Worm (Caenorhabditis elegans) whole organism, midembryonic: ENCODE data around the gene Y50D4C.5.

Experiments used
- T22C8.4 ChIP-seq: fragments of 200-800 bp; sonication (Bioruptor generic); IDR thresholded peaks from 2 replicates; pipeline ENCODE4 v1.3.6; 2022; ENCODE audit warnings: missing genetic modification characterization, missing compliant biosample characterization
- cog-1 ChIP-seq: sonication (generic microtip); optimal IDR thresholded peaks from 2 replicates; lab custom pipeline; 2016; ENCODE audit warnings: missing genetic modification characterization, missing compliant biosample characterization
- flt-1 ChIP-seq: fragments of 200-800 bp; sonication (Bioruptor generic); IDR thresholded peaks from 2 replicates; pipeline ENCODE4 v1.3.6; 2022; ENCODE audit warnings: missing genetic modification characterization, missing compliant biosample characterization
- klf-2 ChIP-seq: fragments of 200-800 bp; sonication (Bioruptor generic); conservative IDR thresholded peaks from 2 replicates; pipeline ENCODE4 v1.3.6; 2022; ENCODE audit warnings: missing genetic modification reagents, missing genetic modification characterization, missing compliant biosample characterization
- med-1 ChIP-seq: sonication (generic microtip); optimal IDR thresholded peaks from 2 replicates; lab custom pipeline; 2017; ENCODE audit warnings: missing genetic modification characterization, mild to moderate bottlenecking, missing compliant biosample characterization, antibody characterized with exemption, missing genetic modification reagents; ENCODE audit not compliant: insufficient read depth
- ref-1 ChIP-seq: fragments of 200-800 bp; sonication (Bioruptor generic); conservative IDR thresholded peaks from 2 replicates; pipeline ENCODE4 v1.3.6; 2022; ENCODE audit warnings: missing genetic modification reagents, missing genetic modification characterization, missing compliant biosample characterization
- tab-1 ChIP-seq: fragments of 200-800 bp; sonication (Bioruptor generic); IDR thresholded peaks from 2 replicates; pipeline ENCODE4 v1.3.6; 2022; ENCODE audit warnings: missing genetic modification characterization, missing compliant biosample characterization
- ztf-23 ChIP-seq: fragments of 200-800 bp; sonication (Bioruptor generic); IDR thresholded peaks from 2 replicates; pipeline ENCODE4 v1.3.6; 2022; ENCODE audit warnings: missing genetic modification reagents, missing genetic modification characterization, missing compliant biosample characterization
- ztf-29 ChIP-seq: fragments of 200-800 bp; sonication (Bioruptor generic); IDR thresholded peaks from 2 replicates; pipeline ENCODE4 v1.3.6; 2022; ENCODE audit warnings: missing genetic modification reagents, missing genetic modification characterization, missing compliant biosample characterization

The Y50D4C.5 gene

DNA sequence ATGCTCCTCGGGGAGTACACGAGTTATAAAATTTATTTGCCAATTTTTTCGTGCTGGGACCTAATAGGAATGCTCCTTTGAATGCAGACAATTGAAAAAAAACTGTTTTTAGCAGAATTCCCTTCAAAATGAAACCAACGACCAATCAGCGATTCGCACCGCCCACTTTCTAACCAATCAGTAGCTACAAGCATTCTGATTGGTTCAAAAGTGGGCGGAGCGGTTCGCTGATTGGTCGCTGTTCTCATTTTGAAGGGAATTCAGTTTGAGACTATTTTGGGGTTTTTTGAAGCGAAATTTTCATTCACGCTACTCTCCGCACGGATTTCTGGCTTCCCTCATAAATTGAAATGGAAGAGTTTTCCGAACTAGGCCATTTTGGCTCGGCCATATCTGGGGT, 20.4 kb downstream of the Y50D4C.5 start:
- TF ChIP-seq med-1 (GFP tag; lab: Kevin White, UChicago) (no peak), klf-2 (no peak), T22C8.4 (GFP tag; lab: Robert Waterston, UW) (no peak), flt-1 (GFP tag; lab: Robert Waterston, UW) (no peak), tab-1 (no peak), ztf-29 (no peak), ztf-23 (GFP tag; lab: Robert Waterston, UW) (no peak), cog-1 (tag; lab: Kevin White, UChicago) (no peak), ref-1 (GFP tag; lab: Robert Waterston, UW) (no peak)

DNA sequence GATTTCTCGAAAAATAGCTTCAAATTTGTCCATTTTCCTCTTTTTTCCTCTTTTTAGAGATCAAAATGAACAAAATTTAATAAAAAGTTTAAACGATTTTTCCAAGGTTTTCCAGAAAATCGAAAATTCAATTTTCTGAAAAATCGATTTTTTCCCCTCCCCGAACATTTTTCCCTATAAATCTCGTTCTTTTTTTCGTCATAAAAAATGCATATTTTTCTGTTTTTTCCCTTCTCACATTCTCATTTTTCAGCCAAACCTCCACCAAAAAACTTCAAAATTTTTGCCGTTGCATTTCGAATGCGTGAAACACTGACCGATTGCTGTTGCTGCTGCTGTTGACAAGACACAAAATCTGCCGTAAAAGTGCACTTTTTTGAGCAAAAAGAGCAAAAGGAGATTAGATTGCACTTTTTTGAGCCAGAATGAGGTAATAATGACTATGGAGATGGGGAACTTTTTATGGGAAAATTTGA, 21.2 kb downstream of the Y50D4C.5 start, which contains the start of the genes Y50D4C.12 and unc-34:
TSS of gene Y50D4C.12 (plus strand) at position 301 of the 476 bp plus-strand sequence.
TSS of gene unc-34 (plus strand) at position 426 of the 476 bp plus-strand sequence.
- no peak for TF ChIP-seq klf-2
- TF ChIP-seq cog-1 (tag; lab: Kevin White, UChicago) = no peak
- no peak for TF ChIP-seq T22C8.4 (GFP tag; lab: Robert Waterston, UW)
- TF ChIP-seq flt-1 (GFP tag; lab: Robert Waterston, UW) = no peak
- no peak for TF ChIP-seq tab-1
- no peak for TF ChIP-seq ztf-29
- TF ChIP-seq ztf-23 (GFP tag; lab: Robert Waterston, UW) = no peak

DNA sequence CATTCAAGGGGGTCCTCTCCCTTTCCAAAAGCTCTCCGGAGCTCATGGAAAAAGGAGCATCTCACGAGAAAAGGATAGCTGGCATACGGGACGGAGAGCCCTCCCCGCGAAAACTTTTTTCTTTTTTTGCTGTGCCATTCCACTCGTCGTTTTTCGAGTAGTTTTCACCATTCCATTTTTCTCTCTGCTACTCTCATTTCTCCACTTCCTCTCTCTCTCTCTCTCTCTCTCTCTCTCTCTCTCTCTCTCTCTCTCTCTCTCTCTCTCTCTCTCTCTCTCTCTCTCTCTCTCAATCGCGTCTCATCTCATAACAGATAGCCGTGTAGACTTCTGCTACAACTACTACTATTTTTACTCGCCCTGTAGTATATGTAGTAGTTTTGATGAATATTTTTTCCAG, 23.8 kb downstream of the Y50D4C.5 start:
- 0 out of 2 replicates have a peak, but pooled peaks have one; percentile 39 for TF ChIP-seq ztf-23 (GFP tag; lab: Robert Waterston, UW)
- TF ChIP-seq flt-1 (GFP tag; lab: Robert Waterston, UW) = peak; percentile 33; the same call in 1 of the 2 replicates
- TF ChIP-seq ref-1 (GFP tag; lab: Robert Waterston, UW) = no peak

DNA sequence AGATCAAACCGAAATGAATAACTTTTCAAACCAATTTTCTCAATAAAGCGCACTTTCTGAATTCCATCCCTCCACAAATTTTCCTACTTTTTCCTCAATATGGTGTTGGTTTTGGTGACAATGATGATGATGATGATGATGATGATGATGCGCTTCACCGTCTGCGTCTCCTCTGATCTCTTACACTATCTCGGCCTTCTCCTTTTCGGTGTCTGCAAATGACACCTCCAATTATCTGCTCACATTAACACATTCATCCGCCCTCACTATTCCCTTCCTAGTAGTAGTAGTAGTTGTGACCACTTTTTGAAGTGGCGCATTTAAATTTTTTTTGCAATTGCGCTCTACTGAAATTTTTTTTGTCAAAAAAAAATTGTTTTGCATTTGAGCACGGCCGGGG, 24.9 kb downstream of the Y50D4C.5 start:
- TF ChIP-seq ref-1 (GFP tag; lab: Robert Waterston, UW) (no peak), cog-1 (tag; lab: Kevin White, UChicago) (no peak), klf-2 (no peak), tab-1 (no peak), ztf-23 (GFP tag; lab: Robert Waterston, UW) (no peak), T22C8.4 (GFP tag; lab: Robert Waterston, UW) (no peak), ztf-29 (no peak), med-1 (GFP tag; lab: Kevin White, UChicago) (no peak), flt-1 (GFP tag; lab: Robert Waterston, UW) (no peak)

DNA sequence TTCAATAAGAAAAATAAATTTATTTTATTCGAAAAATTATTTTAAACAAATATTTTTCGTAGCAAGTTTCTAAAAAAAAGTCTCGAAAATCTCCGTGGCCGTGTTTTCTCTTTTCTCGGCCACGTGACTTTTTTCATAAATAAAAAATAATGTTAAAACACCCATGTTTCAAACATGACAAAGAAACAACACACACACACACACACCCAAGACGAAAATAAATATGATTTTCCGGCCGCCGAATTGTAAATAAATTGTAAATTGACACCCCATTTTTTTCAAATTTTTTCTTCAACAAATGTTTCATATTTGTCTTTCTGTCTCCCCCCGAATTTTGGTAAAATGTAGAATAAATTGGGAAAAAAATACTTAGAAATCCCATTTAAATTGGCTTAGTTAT, 25.7 kb downstream of the Y50D4C.5 start:
- TF ChIP-seq med-1 (GFP tag; lab: Kevin White, UChicago) = no peak
- TF ChIP-seq ref-1 (GFP tag; lab: Robert Waterston, UW) = no peak
- TF ChIP-seq flt-1 (GFP tag; lab: Robert Waterston, UW) = no peak
- no peak for TF ChIP-seq klf-2
- no peak for TF ChIP-seq ztf-29
- no peak for TF ChIP-seq T22C8.4 (GFP tag; lab: Robert Waterston, UW)
- no peak for TF ChIP-seq cog-1 (tag; lab: Kevin White, UChicago)
- TF ChIP-seq tab-1 = no peak
- no peak for TF ChIP-seq ztf-23 (GFP tag; lab: Robert Waterston, UW)

DNA sequence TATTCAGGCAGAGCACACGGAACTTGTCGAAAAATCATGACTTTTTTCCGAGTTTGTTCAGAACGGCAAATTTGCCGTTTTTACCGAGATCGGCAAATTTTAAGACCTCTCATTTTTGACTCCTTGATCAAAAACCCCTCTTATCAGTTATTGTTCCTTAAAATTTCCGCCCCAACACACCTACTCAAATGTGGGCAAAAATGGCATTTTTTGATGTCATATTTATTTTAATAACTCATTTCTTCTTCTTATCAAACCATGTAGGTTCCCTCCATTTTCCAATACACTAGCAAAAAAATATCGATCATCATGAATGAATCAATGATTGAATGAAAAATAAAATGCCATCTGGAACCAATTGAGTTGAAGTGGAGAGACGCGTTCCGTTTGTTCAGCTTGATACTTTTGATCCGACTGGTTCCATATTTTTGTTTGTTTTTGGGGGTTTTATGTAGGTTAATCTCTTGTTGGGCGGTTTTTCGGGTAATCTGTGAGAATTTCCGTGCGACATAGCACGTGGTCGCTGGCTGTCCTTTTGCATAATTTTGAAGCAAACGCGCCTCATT, 27.0 kb downstream of the Y50D4C.5 start:
- TF ChIP-seq ref-1 (GFP tag; lab: Robert Waterston, UW) = no peak
- TF ChIP-seq klf-2 = no peak
- no peak for TF ChIP-seq tab-1
- TF ChIP-seq ztf-23 (GFP tag; lab: Robert Waterston, UW) = no peak
- no peak for TF ChIP-seq ztf-29
- no peak for TF ChIP-seq T22C8.4 (GFP tag; lab: Robert Waterston, UW)
- no peak for TF ChIP-seq med-1 (GFP tag; lab: Kevin White, UChicago)
- no peak for TF ChIP-seq flt-1 (GFP tag; lab: Robert Waterston, UW)
- TF ChIP-seq cog-1 (tag; lab: Kevin White, UChicago) = no peak

DNA sequence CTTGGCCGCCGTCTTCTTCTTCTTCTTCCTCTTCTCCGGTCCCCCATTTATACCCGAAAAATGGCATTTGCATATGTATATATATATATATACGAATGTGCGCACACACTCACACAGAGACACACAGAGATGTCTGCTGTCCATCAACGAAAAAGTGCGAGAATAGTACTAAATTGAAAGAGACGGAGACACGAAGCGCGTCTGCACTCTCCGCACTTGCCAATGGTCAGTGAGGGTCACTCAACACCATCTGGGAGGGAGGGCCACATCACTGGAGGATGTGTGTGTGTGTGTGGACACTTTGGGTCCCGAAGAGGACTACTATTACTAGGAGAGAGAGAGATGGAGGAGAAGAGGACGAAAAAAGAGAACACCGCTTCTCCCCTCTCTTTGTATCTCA, 28.4 kb downstream of the Y50D4C.5 start:
- peak; percentile 70; the same call in 1 of the 2 replicates for TF ChIP-seq flt-1 (GFP tag; lab: Robert Waterston, UW)
- TF ChIP-seq cog-1 (tag; lab: Kevin White, UChicago) = peak; percentile 86
- no peak for TF ChIP-seq klf-2

DNA sequence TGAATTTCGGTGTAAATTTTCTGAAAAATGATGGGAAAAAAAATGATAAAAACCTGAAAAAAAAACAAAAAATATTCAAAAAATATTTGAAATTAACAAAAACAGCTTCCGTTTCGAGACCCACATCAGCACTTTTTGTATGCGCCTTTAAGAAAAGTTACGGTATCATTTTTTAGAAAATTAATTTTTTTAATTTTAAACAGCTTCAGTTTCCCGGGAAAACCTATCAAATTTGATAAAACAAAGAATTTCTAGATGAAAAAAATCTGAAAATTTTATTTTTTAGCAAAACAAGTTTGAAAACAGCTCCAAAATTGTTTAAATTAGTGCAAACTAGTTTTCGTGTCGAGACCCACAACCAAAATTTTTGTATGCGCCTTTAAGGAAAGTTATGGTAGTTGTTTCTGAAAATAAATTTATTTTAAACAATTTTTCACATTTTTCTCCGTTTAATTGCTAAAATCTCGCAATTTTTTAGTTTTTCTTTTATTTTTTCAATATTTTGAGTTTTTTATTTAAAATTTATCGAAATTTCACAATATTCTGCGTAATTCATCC, 34.5 kb downstream of the Y50D4C.5 start:
- TF ChIP-seq ztf-29 = no peak
- no peak for TF ChIP-seq med-1 (GFP tag; lab: Kevin White, UChicago)
- TF ChIP-seq flt-1 (GFP tag; lab: Robert Waterston, UW) = no peak
- TF ChIP-seq klf-2 = no peak
- TF ChIP-seq T22C8.4 (GFP tag; lab: Robert Waterston, UW) = no peak

DNA sequence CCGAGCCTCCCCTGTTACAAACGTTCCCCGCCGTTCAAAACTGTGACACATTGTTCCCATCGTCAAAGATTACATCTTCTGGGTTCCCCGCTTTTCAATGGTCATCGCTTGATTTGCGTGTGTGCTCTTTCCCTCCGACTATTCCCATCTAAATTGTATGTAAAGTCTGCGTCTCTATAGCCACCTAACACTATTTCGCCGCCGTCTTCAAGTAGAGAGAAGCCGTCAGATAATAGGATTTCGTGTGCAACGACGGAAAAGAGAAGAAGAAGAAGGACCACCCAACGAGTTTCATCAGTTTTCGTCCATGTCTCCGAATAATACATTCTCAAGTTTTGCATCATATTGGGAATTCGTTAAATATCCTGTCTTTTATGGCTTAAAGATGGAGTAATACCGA, 37.4 kb downstream of the Y50D4C.5 start:
- TF ChIP-seq ref-1 (GFP tag; lab: Robert Waterston, UW) (no peak), tab-1 (no peak), ztf-29 (no peak), flt-1 (GFP tag; lab: Robert Waterston, UW) (no peak), ztf-23 (GFP tag; lab: Robert Waterston, UW) (no peak), T22C8.4 (GFP tag; lab: Robert Waterston, UW) (no peak), cog-1 (tag; lab: Kevin White, UChicago) (no peak), klf-2 (no peak), med-1 (GFP tag; lab: Kevin White, UChicago) (no peak)

DNA sequence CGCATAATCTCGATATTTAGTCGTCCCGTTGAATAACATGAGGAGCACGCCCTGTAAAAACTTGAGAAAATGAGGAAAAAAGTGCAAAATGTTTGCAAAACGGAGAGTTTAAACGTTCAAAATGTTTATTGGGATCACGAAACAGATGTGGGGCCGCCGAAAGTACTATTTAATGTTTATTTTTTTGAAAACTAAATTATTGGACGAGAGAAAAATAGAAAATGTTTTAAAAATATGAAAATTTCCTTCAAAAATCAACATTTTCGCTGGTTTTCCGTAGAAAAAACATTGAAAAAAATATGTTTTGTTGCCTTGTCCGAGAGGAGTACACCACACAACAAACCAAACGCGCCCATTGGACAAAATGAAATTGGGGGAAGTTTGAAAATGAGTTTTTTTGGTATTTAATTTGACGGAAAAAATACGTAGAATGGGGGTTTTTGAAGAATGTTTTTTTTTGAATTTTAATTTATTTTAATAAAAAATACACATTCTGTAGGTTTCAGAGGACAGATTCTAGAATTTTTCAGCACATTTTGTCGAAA, 38.7 kb downstream of the Y50D4C.5 start, which contains the start of gene sqv-6:
TSS of gene sqv-6 (minus strand) at position 51 of the 545 bp plus-strand sequence.
- TF ChIP-seq tab-1 (no peak), T22C8.4 (GFP tag; lab: Robert Waterston, UW) (no peak), cog-1 (tag; lab: Kevin White, UChicago) (no peak), klf-2 (no peak), ztf-23 (GFP tag; lab: Robert Waterston, UW) (no peak), med-1 (GFP tag; lab: Kevin White, UChicago) (no peak), ref-1 (GFP tag; lab: Robert Waterston, UW) (no peak), flt-1 (GFP tag; lab: Robert Waterston, UW) (no peak), ztf-29 (no peak)
